Worm (Caenorhabditis elegans): ENCODE measurements around the gene rpl-6.

The rpl-6 gene

DNA sequence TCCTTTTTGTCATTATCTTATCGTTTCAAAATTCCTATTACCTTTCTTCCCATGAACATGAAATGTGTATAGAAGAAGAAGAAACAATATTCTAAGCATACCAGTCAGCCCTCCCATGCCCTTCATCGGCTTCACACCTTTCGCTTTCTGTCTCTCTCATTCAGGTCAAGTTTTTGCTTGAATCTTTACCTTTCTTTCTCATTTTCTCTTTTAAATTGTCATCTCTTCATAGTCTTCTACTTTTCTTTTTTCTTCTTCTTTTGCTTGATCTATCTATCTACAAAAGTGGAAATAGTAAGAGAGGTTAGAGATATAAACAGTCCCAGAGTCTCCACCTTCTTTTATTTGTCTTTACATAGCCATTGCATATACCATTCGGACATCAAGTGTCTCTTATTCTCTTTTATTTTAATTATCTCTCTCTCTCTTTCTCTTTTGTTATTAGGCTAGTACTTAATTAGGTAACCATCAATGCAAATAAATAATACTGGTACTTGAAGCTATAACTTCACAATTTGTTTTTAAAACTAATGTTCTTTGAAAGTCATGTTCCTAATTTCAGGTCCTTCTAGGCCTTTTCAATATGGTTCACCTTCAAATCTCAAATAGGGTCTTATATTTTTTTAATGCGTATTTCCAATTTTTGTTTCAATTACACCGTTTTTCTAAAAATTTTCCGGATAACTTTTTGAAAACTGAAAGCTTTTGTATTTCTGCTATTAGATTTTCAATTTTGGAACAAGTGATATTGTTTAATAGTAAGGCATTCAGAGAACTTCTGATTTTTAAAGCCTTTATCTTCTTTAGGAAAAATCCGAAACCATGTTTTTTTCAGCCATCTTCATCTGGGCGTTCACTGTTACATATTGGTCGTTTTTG, 6.6 kb upstream of the rpl-6 start, which contains the start of gene dpy-31 (continued):
- TF ChIP-seq ctbp-1 (GFP tag; IDR thresholded peaks at IDR 0.05) (no peak), ceh-28 (tag; optimal IDR thresholded peaks at IDR 0.05) (no peak), arid-1 (GFP tag; conservative IDR thresholded peaks at IDR 0.05) (no peak), daf-19 (GFP tag; conservative IDR thresholded peaks at IDR 0.05) (no peak), nhr-25 (tag; optimal IDR thresholded peaks at IDR 0.05; ENCODE audit: borderline replicate concordance, insufficient read depth) (peak; percentile 64), lsy-2 (tag; optimal IDR thresholded peaks at IDR 0.05) (peak in 1 of 2 experiments; percentile 44), pha-4 (GFP tag; IDR thresholded peaks at IDR 0.05) (no peak), pha-4 (tag; optimal IDR thresholded peaks at IDR 0.05) (no peak), unc-62 (GFP tag; optimal IDR thresholded peaks at IDR 0.05 in 1 of 2) (peak in 1 of 2 experiments; percentile 95), unc-62 (tag; optimal IDR thresholded peaks at IDR 0.05) (no peak), lin-29 (GFP tag; IDR thresholded peaks at IDR 0.05) (no peak), nhr-77 (tag; optimal IDR thresholded peaks at IDR 0.05) (peak; percentile 12)

DNA sequence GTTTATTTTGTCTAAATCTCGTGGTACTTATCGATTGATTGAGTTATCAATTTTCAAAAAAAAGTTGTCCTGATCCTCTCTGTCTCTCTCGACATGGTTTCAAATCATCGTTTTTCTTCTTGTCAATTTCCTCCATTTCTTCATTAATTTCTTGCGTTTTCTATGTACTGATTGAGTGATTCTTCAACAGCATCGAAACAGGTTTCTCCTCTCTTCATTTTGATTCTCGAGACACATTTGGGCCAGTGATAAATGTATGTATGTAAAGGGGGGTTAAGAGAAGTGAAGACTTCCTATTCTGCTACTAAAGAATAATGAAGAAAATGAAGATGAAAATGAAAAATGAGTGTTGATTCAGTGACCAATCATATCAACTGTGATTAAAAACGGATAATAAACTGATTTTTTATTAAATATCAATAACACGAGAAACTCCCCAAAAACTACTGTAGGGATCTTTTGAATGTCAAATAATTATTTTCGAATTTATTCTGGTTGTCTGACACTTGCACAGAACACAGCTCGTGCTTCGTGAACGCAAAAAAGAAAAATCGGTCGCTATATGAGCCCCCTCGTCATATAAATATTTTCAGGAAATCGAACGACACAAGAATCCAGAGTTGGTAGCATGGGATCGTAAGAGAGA, 5.0 kb upstream of the rpl-6 start:
- no peak for TF ChIP-seq madf-5 (GFP tag; IDR thresholded peaks at IDR 0.05)
- TF ChIP-seq nhr-102 (tag; optimal IDR thresholded peaks at IDR 0.05) = no peak
- TF ChIP-seq mdl-1 (tag; optimal IDR thresholded peaks at IDR 0.05) = peak in 1 of 2 experiments; percentile 50
- peak; percentile 37 for TF ChIP-seq mxl-3 (GFP tag; optimal IDR thresholded peaks at IDR 0.05)
- TF ChIP-seq nhr-25 (tag; optimal IDR thresholded peaks at IDR 0.05; ENCODE audit: borderline replicate concordance, insufficient read depth) = no peak
- TF ChIP-seq pqm-1 (tag; optimal IDR thresholded peaks at IDR 0.05) = no peak
- TF ChIP-seq lsy-2 (tag; optimal IDR thresholded peaks at IDR 0.05) = peak in 1 of 2 experiments; percentile 49
- TF ChIP-seq php-3 (GFP tag; IDR thresholded peaks at IDR 0.05) = no peak
- TF ChIP-seq hlh-30 (tag; optimal IDR thresholded peaks at IDR 0.05; ENCODE audit: insufficient read depth) = peak; percentile 17
- no peak for TF ChIP-seq nhr-76 (tag; optimal IDR thresholded peaks at IDR 0.05)
- TF ChIP-seq ceh-32 (tag; optimal IDR thresholded peaks at IDR 0.05; ENCODE audit: poor library complexity) = no peak
- TF ChIP-seq mes-2 (tag; optimal IDR thresholded peaks at IDR 0.05; ENCODE audit: poor library complexity, severe bottlenecking) = no peak
- no peak for TF ChIP-seq fos-1 (tag; optimal IDR thresholded peaks at IDR 0.05)
- peak; percentile 7 for TF ChIP-seq dpl-1 (GFP tag; optimal IDR thresholded peaks at IDR 0.05)
- no peak for TF ChIP-seq ZK546.5 (tag; optimal IDR thresholded peaks at IDR 0.05)
- no peak for TF ChIP-seq F10B5.3 (tag; optimal IDR thresholded peaks at IDR 0.05)
- peak; percentile 66 for TF ChIP-seq nhr-28 (tag; optimal IDR thresholded peaks at IDR 0.05)
- peak; percentile 73 for TF ChIP-seq cey-2 (tag; optimal IDR thresholded peaks at IDR 0.05; ENCODE audit: borderline replicate concordance, insufficient read depth)
- TF ChIP-seq tra-1 (GFP tag; IDR thresholded peaks at IDR 0.05) = 0 out of 2 replicates have a peak, but pooled peaks have one; percentile 37
- TF ChIP-seq aha-1 (tag) = peak; percentile 95
- peak; percentile 35 for TF ChIP-seq hlh-11 (tag; optimal IDR thresholded peaks at IDR 0.05)

DNA sequence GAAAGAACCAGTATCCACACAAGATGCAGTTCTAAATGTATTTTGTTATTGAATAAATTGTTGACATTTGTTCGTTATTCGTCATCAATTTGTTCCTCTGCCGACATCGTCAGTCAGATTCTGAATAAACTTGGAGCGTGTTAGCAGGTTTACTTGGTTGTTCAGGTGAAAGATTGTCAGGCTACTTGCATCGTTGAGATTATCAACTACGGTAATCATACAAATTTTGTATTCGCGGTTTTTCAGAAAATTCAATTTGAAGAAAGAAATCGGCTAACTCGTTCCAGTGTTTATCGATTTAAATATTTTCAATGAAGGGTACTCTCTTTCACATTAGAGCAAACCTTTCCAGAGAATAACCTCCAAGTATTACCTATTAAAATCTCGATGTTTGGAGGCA, 1.5 kb downstream of the rpl-6 start, which contains the start of gene R151.2:
TSS of gene R151.2 (plus strand) at position 247 of the 400 bp plus-strand sequence.
- TF ChIP-seq saeg-2 (GFP tag; IDR thresholded peaks at IDR 0.05) = no peak
- no peak for TF ChIP-seq lsy-2 (tag; optimal IDR thresholded peaks at IDR 0.05)
- TF ChIP-seq ceh-28 (tag; optimal IDR thresholded peaks at IDR 0.05) = no peak
- TF ChIP-seq set-16 (GFP tag; IDR thresholded peaks at IDR 0.05) = no peak
- TF ChIP-seq egl-27 (tag; optimal IDR thresholded peaks at IDR 0.05) = no peak
- no peak for TF ChIP-seq T26A8.4 (GFP tag; IDR thresholded peaks at IDR 0.05)
- TF ChIP-seq nhr-11 (tag; optimal IDR thresholded peaks at IDR 0.05) = no peak
- peak; percentile 14 for TF ChIP-seq mes-2 (tag; optimal IDR thresholded peaks at IDR 0.05; ENCODE audit: poor library complexity, severe bottlenecking)
- no peak for TF ChIP-seq dmd-6 (GFP tag; IDR thresholded peaks at IDR 0.05)
- no peak for TF ChIP-seq ztf-11 (tag; optimal IDR thresholded peaks at IDR 0.05)
- TF ChIP-seq lin-1 (GFP tag; IDR thresholded peaks at IDR 0.05) = no peak
- no peak for TF ChIP-seq php-3 (GFP tag; IDR thresholded peaks at IDR 0.05)
- TF ChIP-seq ctbp-1 (GFP tag; IDR thresholded peaks at IDR 0.05) = no peak
- no peak for TF ChIP-seq aly-2 (tag; optimal IDR thresholded peaks at IDR 0.05)
- TF ChIP-seq ceh-62 (tag; optimal IDR thresholded peaks at IDR 0.05) = no peak
- TF ChIP-seq arid-1 (GFP tag; conservative IDR thresholded peaks at IDR 0.05) = no peak
- no peak for TF ChIP-seq zip-2 (tag; optimal IDR thresholded peaks at IDR 0.05)
- TF ChIP-seq lin-38 (GFP tag; IDR thresholded peaks at IDR 0.05) = peak; percentile 29
- TF ChIP-seq ama-1 (optimal IDR thresholded peaks at IDR 0.05) = peak; percentile 65
- no peak for TF ChIP-seq ceh-82 (tag; optimal IDR thresholded peaks at IDR 0.05)
- TF ChIP-seq nhr-76 (tag; optimal IDR thresholded peaks at IDR 0.05) = no peak
- TF ChIP-seq snpc-4 (tag; optimal IDR thresholded peaks at IDR 0.05) = no peak
